Fruit fly (Drosophila melanogaster) whole organism, embryonic: ENCODE measurements around the gene CG34041.

Source experiments
- CG10565 ChIP-seq: fragments of 200-800 bp; sonication (Bioruptor generic); optimal IDR thresholded peaks from 3 replicates; lab custom pipeline; 2016; ENCODE audit warnings: missing biosample characterization, mild to moderate bottlenecking, missing genetic modification characterization
- CG3407 ChIP-seq: fragments of 200-800 bp; sonication (Bioruptor generic); optimal IDR thresholded peaks from 2 replicates; lab custom pipeline; 2018; ENCODE audit warnings: missing biosample characterization, mild to moderate bottlenecking, missing genetic modification characterization
- CG8359 ChIP-seq: fragments of 200-800 bp; sonication (Bioruptor generic); optimal IDR thresholded peaks from 2 replicates; lab custom pipeline; 2017; ENCODE audit warnings: missing biosample characterization, mild to moderate bottlenecking, missing genetic modification characterization, borderline replicate concordance
- H2.0 ChIP-seq: fragments of 200-800 bp; sonication (Bioruptor generic); IDR thresholded peaks from 2 replicates; pipeline ENCODE4 v1.3.6; 2022; ENCODE audit warnings: missing biosample characterization, missing genetic modification characterization
- ems ChIP-seq: fragments of 200-800 bp; sonication (Bioruptor generic); optimal IDR thresholded peaks from 3 replicates; lab custom pipeline; 2016; ENCODE audit warnings: missing biosample characterization, missing genetic modification characterization
- vnd ChIP-seq: fragments of 200-800 bp; sonication (Bioruptor generic); IDR thresholded peaks from 3 replicates; pipeline ENCODE4 v1.3.6; 2022; ENCODE audit warnings: missing biosample characterization, missing genetic modification characterization; ENCODE audit not compliant: partially characterized antibody

DNA sequence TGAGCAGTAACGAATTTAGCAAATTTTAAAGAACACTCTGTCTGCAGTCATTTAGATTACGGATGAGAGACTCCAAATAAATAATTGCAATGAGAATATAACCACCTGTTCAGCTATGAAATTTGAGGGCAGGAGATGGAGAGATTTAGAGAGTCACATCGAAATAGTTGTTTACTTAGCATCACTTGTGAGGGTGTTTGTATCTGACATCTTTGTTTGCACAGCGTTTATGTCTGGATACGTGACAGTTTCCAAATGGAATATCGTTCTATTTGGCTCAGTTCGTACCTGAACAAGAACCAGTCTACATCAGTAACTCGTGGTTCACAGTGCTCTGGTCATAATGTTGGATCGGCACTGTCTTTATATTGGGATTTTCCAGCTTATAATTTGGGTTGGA lies 18.0 kb upstream of the CG34041 start, which contains the start of gene PH4alphaSG2:
- TF ChIP-seq vnd (GFP tag; lab: Robert Waterston, UW) = no peak
- no peak for TF ChIP-seq H2.0 (GFP tag; lab: Robert Waterston, UW)
- TF ChIP-seq ems (GFP tag; lab: Kevin White, UChicago) = no peak
- TF ChIP-seq CG3407 (GFP tag; lab: Kevin White, UChicago) = no peak
- no peak for TF ChIP-seq CG8359
- no peak for TF ChIP-seq CG10565 (GFP tag; lab: Kevin White, UChicago)
